Fruit fly (Drosophila melanogaster) whole organism, embryonic: ENCODE measurements around the gene CG10738.
A peak's percentile ranks its signal among the peaks of the same experiment; 100 is the strongest.

Source experiments
- Asciz ChIP-seq: fragments of 200-800 bp; sonication (Bioruptor generic); optimal IDR thresholded peaks from 2 replicates; lab custom pipeline; 2017; ENCODE audit warnings: missing biosample characterization, mild to moderate bottlenecking, missing genetic modification characterization, missing genetic modification reagents
- CG10267 ChIP-seq: fragments of 200-800 bp; sonication (Bioruptor generic); optimal IDR thresholded peaks from 2 replicates; lab custom pipeline; 2018; ENCODE audit warnings: missing biosample characterization, mild to moderate bottlenecking, missing genetic modification characterization, moderate library complexity
- CG10274 ChIP-seq: fragments of 200-800 bp; sonication (Bioruptor generic); optimal IDR thresholded peaks from 3 replicates; lab custom pipeline; 2017; ENCODE audit warnings: missing biosample characterization, mild to moderate bottlenecking, missing genetic modification characterization
- CG10543 ChIP-seq: fragments of 200-800 bp; sonication (Bioruptor generic); optimal IDR thresholded peaks from 3 replicates; lab custom pipeline; 2017; ENCODE audit warnings: missing biosample characterization, mild to moderate bottlenecking, missing genetic modification characterization, moderate library complexity
- CG12071 ChIP-seq: fragments of 200-800 bp; sonication (Bioruptor generic); optimal IDR thresholded peaks from 3 replicates; lab custom pipeline; 2018; ENCODE audit warnings: missing biosample characterization, mild to moderate bottlenecking, missing genetic modification characterization
- CG12299 ChIP-seq: fragments of 200-800 bp; sonication (Bioruptor generic); optimal IDR thresholded peaks from 2 replicates; lab custom pipeline; 2018; ENCODE audit warnings: missing biosample characterization, mild to moderate bottlenecking, missing genetic modification characterization
- CG13424 ChIP-seq: fragments of 200-800 bp; sonication (Bioruptor generic); optimal IDR thresholded peaks from 2 replicates; lab custom pipeline; 2019; ENCODE audit warnings: missing biosample characterization, mild to moderate bottlenecking, missing genetic modification characterization, moderate library complexity
- CG15601 ChIP-seq: fragments of 200-800 bp; sonication (Bioruptor generic); optimal IDR thresholded peaks from 3 replicates; lab custom pipeline; 2019; ENCODE audit warnings: missing biosample characterization, mild to moderate bottlenecking, missing genetic modification characterization, moderate library complexity
- CG17186 ChIP-seq: fragments of 200-800 bp; sonication (Bioruptor generic); optimal IDR thresholded peaks from 3 replicates; lab custom pipeline; 2017; ENCODE audit warnings: missing biosample characterization, missing genetic modification reagents, missing genetic modification characterization
- CG17802 ChIP-seq: fragments of 200-800 bp; sonication (Bioruptor generic); optimal IDR thresholded peaks from 2 replicates; lab custom pipeline; 2018; ENCODE audit warnings: missing biosample characterization, mild to moderate bottlenecking, missing genetic modification characterization, moderate library complexity
- CG17829 ChIP-seq: fragments of 200-800 bp; optimal IDR thresholded peaks from 2 replicates; lab custom pipeline; 2019; ENCODE audit warnings: missing biosample characterization, mild to moderate bottlenecking, missing genetic modification characterization, moderate library complexity
- CG1832 ChIP-seq: fragments of 200-800 bp; sonication (Bioruptor generic); optimal IDR thresholded peaks from 2 replicates; lab custom pipeline; 2017; ENCODE audit warnings: missing biosample characterization, mild to moderate bottlenecking, missing genetic modification characterization, inconsistent platforms
- CG18476 ChIP-seq: fragments of 200-800 bp; sonication (Bioruptor generic); optimal IDR thresholded peaks from 2 replicates; lab custom pipeline; 2016; ENCODE audit warnings: missing biosample characterization, mild to moderate bottlenecking, missing genetic modification characterization
- CG32532 ChIP-seq: fragments of 200-800 bp; sonication (Bioruptor generic); IDR thresholded peaks from 2 replicates; pipeline ENCODE4 v1.3.6; 2022; ENCODE audit warnings: missing biosample characterization, missing genetic modification characterization
- CG34422 ChIP-seq: fragments of 200-800 bp; sonication (Bioruptor generic); IDR thresholded peaks from 3 replicates; pipeline ENCODE4 v1.3.6; 2022; ENCODE audit warnings: missing biosample characterization, missing genetic modification characterization
- CG3847 ChIP-seq: fragments of 200-800 bp; sonication (Bioruptor generic); IDR thresholded peaks from 2 replicates; pipeline ENCODE4 v1.3.6; 2022; ENCODE audit warnings: missing biosample characterization, missing genetic modification characterization
- CG6175 ChIP-seq: fragments of 200-800 bp; sonication (Bioruptor generic); IDR thresholded peaks from 3 replicates; pipeline ENCODE4 v1.3.6; 2022; ENCODE audit warnings: missing biosample characterization, missing genetic modification characterization
- CG6654 ChIP-seq: fragments of 200-800 bp; sonication (Bioruptor generic); optimal IDR thresholded peaks from 2 replicates; lab custom pipeline; 2017; ENCODE audit warnings: missing biosample characterization, mild to moderate bottlenecking, missing genetic modification characterization
- CG7271 ChIP-seq: fragments of 200-800 bp; sonication (Bioruptor generic); optimal IDR thresholded peaks from 2 replicates; lab custom pipeline; 2018; ENCODE audit warnings: missing biosample characterization, mild to moderate bottlenecking, missing genetic modification characterization, moderate library complexity
- CG9609 ChIP-seq: fragments of 200-800 bp; sonication (Bioruptor generic); optimal IDR thresholded peaks from 3 replicates; lab custom pipeline; 2016; ENCODE audit warnings: missing biosample characterization, missing genetic modification characterization
- CG9797 ChIP-seq: fragments of 200-800 bp; sonication (Bioruptor generic); optimal IDR thresholded peaks from 3 replicates; lab custom pipeline; 2018; ENCODE audit warnings: missing biosample characterization, mild to moderate bottlenecking, missing genetic modification characterization
- CHES-1-like ChIP-seq: fragments of 200-800 bp; sonication (Bioruptor generic); optimal IDR thresholded peaks from 2 replicates; lab custom pipeline; 2016; ENCODE audit warnings: missing biosample characterization, missing genetic modification characterization
- CkIIα-i1 ChIP-seq: fragments of 200-800 bp; sonication (Bioruptor generic); IDR thresholded peaks from 2 replicates; pipeline ENCODE4 v1.3.6; 2022; ENCODE audit warnings: missing biosample characterization, missing genetic modification characterization
- Doc3 ChIP-seq: fragments of 200-800 bp; sonication (Bioruptor generic); IDR thresholded peaks from 3 replicates; pipeline ENCODE4 v1.3.6; 2022; ENCODE audit warnings: missing biosample characterization, missing genetic modification characterization; ENCODE audit not compliant: partially characterized antibody
- Dp ChIP-seq: fragments of 200-800 bp; sonication (Bioruptor generic); optimal IDR thresholded peaks from 2 replicates; lab custom pipeline; 2018; ENCODE audit warnings: missing biosample characterization, mild to moderate bottlenecking, missing genetic modification characterization, moderate library complexity
- Fer3 ChIP-seq: fragments of 200-800 bp; sonication (Bioruptor generic); optimal IDR thresholded peaks from 2 replicates; lab custom pipeline; 2018; ENCODE audit warnings: missing biosample characterization, mild to moderate bottlenecking, missing genetic modification characterization, moderate library complexity
- Med ChIP-seq: fragments of 200-800 bp; sonication (Bioruptor generic); peaks from one replicate; lab custom pipeline; 2016; ENCODE audit warnings: missing biosample characterization, missing genetic modification characterization, mild to moderate bottlenecking, inconsistent platforms, moderate library complexity
- NfI ChIP-seq: fragments of 200-800 bp; sonication (Bioruptor generic); optimal IDR thresholded peaks from 3 replicates; lab custom pipeline; 2018; ENCODE audit warnings: missing biosample characterization, mild to moderate bottlenecking, missing genetic modification characterization, moderate library complexity
- Oaz ChIP-seq: fragments of 200-800 bp; sonication (Bioruptor generic); IDR thresholded peaks from 2 replicates; pipeline ENCODE4 v1.3.6; 2022; ENCODE audit warnings: missing biosample characterization, missing genetic modification characterization
- Poxn ChIP-seq: fragments of 200-800 bp; sonication (Bioruptor generic); IDR thresholded peaks from 2 replicates; pipeline ENCODE4 v1.3.6; 2022; ENCODE audit warnings: missing biosample characterization, missing genetic modification characterization
- Taf1 ChIP-seq: fragments of 200-800 bp; sonication (Bioruptor generic); IDR thresholded peaks from 2 replicates; pipeline ENCODE4 v1.3.6; 2022; ENCODE audit warnings: missing biosample characterization, missing genetic modification characterization
- amos ChIP-seq: fragments of 200-800 bp; sonication (Bioruptor generic); IDR thresholded peaks from 2 replicates; pipeline ENCODE4 v1.3.6; 2022; ENCODE audit warnings: missing biosample characterization, missing genetic modification characterization; ENCODE audit not compliant: partially characterized antibody
- chif ChIP-seq, 2 experiments: fragments of 200-800 bp; sonication (Bioruptor generic); optimal IDR thresholded peaks; 3 replicates each; lab custom pipeline; 2016; ENCODE audit warnings: missing biosample characterization in 2 of 2, missing genetic modification characterization in 2 of 2
- crol ChIP-seq: fragments of 200-800 bp; sonication (Bioruptor generic); IDR thresholded peaks from 2 replicates; pipeline ENCODE4 v1.3.6; 2022; ENCODE audit warnings: missing biosample characterization, missing genetic modification characterization
- da ChIP-seq: fragments of 200-800 bp; sonication (Bioruptor generic); optimal IDR thresholded peaks from 2 replicates; lab custom pipeline; 2016; ENCODE audit warnings: missing biosample characterization, missing genetic modification characterization
- esg ChIP-seq: fragments of 200-800 bp; sonication (Bioruptor generic); conservative IDR thresholded peaks from 2 replicates; pipeline ENCODE4 v1.3.6; 2022; ENCODE audit warnings: missing biosample characterization, missing genetic modification characterization
- eyg ChIP-seq: fragments of 200-800 bp; sonication (Bioruptor generic); optimal IDR thresholded peaks from 3 replicates; lab custom pipeline; 2016; ENCODE audit warnings: missing biosample characterization, missing genetic modification characterization
- grn ChIP-seq: fragments of 200-800 bp; sonication (Bioruptor generic); optimal IDR thresholded peaks from 3 replicates; lab custom pipeline; 2017; ENCODE audit warnings: missing biosample characterization, missing genetic modification characterization
- kay ChIP-seq: fragments of 200-800 bp; sonication (Bioruptor generic); optimal IDR thresholded peaks from 2 replicates; lab custom pipeline; 2016; ENCODE audit warnings: missing biosample characterization, missing genetic modification characterization
- kni ChIP-seq: fragments of 200-800 bp; sonication (Bioruptor generic); optimal IDR thresholded peaks from 3 replicates; lab custom pipeline; 2017; ENCODE audit warnings: mild to moderate bottlenecking, missing biosample characterization, missing genetic modification reagents, missing genetic modification characterization
- lbe ChIP-seq: fragments of 200-800 bp; sonication (Bioruptor generic); optimal IDR thresholded peaks from 2 replicates; lab custom pipeline; 2016; ENCODE audit warnings: missing biosample characterization, mild to moderate bottlenecking, missing genetic modification characterization
- lov ChIP-seq, 2 experiments: fragments of 200-800 bp in 1 of 2; fragments of >200 bp in 1 of 2; sonication (Bioruptor generic) in 1 of 2; IDR thresholded peaks in 1 of 2; optimal IDR thresholded peaks in 1 of 2; 2 replicates in 1 of 2; 3 replicates in 1 of 2; pipeline versions ENCODE4 v1.3.6 to Lab custom; 2017 to 2022; ENCODE audit warnings: missing biosample characterization in 1 of 2, missing genetic modification characterization in 1 of 2
- mirr ChIP-seq: fragments of 200-800 bp; sonication (Bioruptor generic); optimal IDR thresholded peaks from 3 replicates; lab custom pipeline; 2018; ENCODE audit warnings: missing biosample characterization, mild to moderate bottlenecking, missing genetic modification characterization
- run ChIP-seq: fragments of 200-800 bp; sonication (Bioruptor generic); optimal IDR thresholded peaks from 3 replicates; lab custom pipeline; 2018; ENCODE audit warnings: missing biosample characterization, mild to moderate bottlenecking, missing genetic modification characterization
- sc ChIP-seq, 3 experiments: fragments of >200 bp in 2 of 3; fragments of 200-800 bp in 1 of 3; sonication (Bioruptor generic) in 1 of 3; optimal IDR thresholded peaks; 2 replicates in 2 of 3; 3 replicates in 1 of 3; lab custom pipeline; 2017; ENCODE audit warnings: mild to moderate bottlenecking in 1 of 3, missing biosample characterization in 1 of 3, missing genetic modification characterization in 1 of 3, missing genetic modification reagents in 1 of 3
- schlank ChIP-seq: fragments of 200-800 bp; sonication (Bioruptor generic); optimal IDR thresholded peaks from 2 replicates; lab custom pipeline; 2018; ENCODE audit warnings: missing biosample characterization, mild to moderate bottlenecking, missing genetic modification characterization
- vvl ChIP-seq: fragments of 200-800 bp; sonication (Bioruptor generic); IDR thresholded peaks from 2 replicates; pipeline ENCODE4 v1.3.6; 2022; ENCODE audit warnings: missing biosample characterization, missing genetic modification characterization
- wdn ChIP-seq: fragments of 200-800 bp; sonication (Bioruptor generic); IDR thresholded peaks from 2 replicates; pipeline ENCODE4 v1.3.6; 2022; ENCODE audit warnings: missing biosample characterization, missing genetic modification characterization
- wor ChIP-seq: fragments of 200-800 bp; sonication (Bioruptor generic); IDR thresholded peaks from 2 replicates; pipeline ENCODE4 v1.3.6; 2022; ENCODE audit warnings: missing biosample characterization, missing genetic modification characterization

Gene CG10738

dm6 chr3L:13497720-13498355, 47.3 kb downstream of the CG10738 start (continued):
- TF ChIP-seq chif (GFP tag; optimal IDR thresholded peaks at IDR 0.05; lab: Kevin White, UChicago) (no peak), sc (optimal IDR thresholded peaks at IDR 0.05; lab: Kevin White, UChicago) (no peak), sc (GFP tag; optimal IDR thresholded peaks at IDR 0.05; lab: Kevin White, UChicago) (no peak), Med (GFP tag; lab: Kevin White, UChicago) (peak; percentile 75), wdn (GFP tag; lab: Robert Waterston, UW) (no peak), Fer3 (tag; lab: Kevin White, UChicago) (no peak), CG10274 (no peak), CG17186 (GFP tag; lab: Kevin White, UChicago) (no peak), CG3847 (GFP tag; lab: Robert Waterston, UW) (no peak), Oaz (GFP tag; lab: Robert Waterston, UW) (no peak), eyg (no peak), CG1832 (GFP tag; lab: Kevin White, UChicago) (peak; percentile 24), CkIIα-i1 (GFP tag; lab: Robert Waterston, UW) (no peak), CG12299 (no peak), wor (no peak), CG18476 (no peak), CG15601 (no peak), CHES-1-like (GFP tag; lab: Kevin White, UChicago) (no peak), Poxn (GFP tag; lab: Robert Waterston, UW) (no peak), CG17829 (no peak), kay (GFP tag; lab: Kevin White, UChicago) (peak; percentile 30), NfI (no peak), Taf1 (GFP tag; lab: Robert Waterston, UW) (no peak), CG32532 (GFP tag; lab: Robert Waterston, UW) (no peak), CG9797 (GFP tag; lab: Kevin White, UChicago) (no peak), run (tag; lab: Kevin White, UChicago) (no peak), Dp (no peak), CG34422 (no peak), Doc3 (GFP tag; lab: Robert Waterston, UW) (no peak), CG17802 (tag; lab: Kevin White, UChicago) (no peak), CG12071 (GFP tag; lab: Kevin White, UChicago) (no peak), CG9609 (GFP tag; lab: Kevin White, UChicago) (no peak), CG6654 (GFP tag; lab: Kevin White, UChicago) (no peak), grn (no peak), schlank (tag; lab: Kevin White, UChicago) (no peak), lbe (GFP tag; lab: Kevin White, UChicago) (no peak), kni (GFP tag; lab: Kevin White, UChicago) (peak; percentile 61), CG6175 (GFP tag; lab: Robert Waterston, UW) (no peak), da (GFP tag; lab: Kevin White, UChicago) (no peak), crol (GFP tag; lab: Robert Waterston, UW) (peak; percentile 44; the same call in 1 of the 2 replicates), CG10267 (tag; lab: Kevin White, UChicago) (no peak), mirr (GFP tag; lab: Kevin White, UChicago) (peak; percentile 14), esg (GFP tag; lab: Robert Waterston, UW) (no peak), CG7271 (no peak), amos (GFP tag; lab: Robert Waterston, UW) (no peak), Asciz (GFP tag; lab: Kevin White, UChicago) (no peak), lov (optimal IDR thresholded peaks at IDR 0.05; lab: Kevin White, UChicago) (no peak), lov (GFP tag; IDR thresholded peaks at IDR 0.05; lab: Robert Waterston, UW) (no peak), vvl (GFP tag; lab: Robert Waterston, UW) (peak; percentile 43; the same call in 1 of the 2 replicates), CG10543 (GFP tag; lab: Kevin White, UChicago) (peak; percentile 20), CG13424 (tag; lab: Kevin White, UChicago) (no peak)
